Fruit fly (Drosophila melanogaster) whole organism, pupa: ENCODE data around the gene CG10208.

Experiments
- CG13204 ChIP-seq: fragments of 200-800 bp; sonication (Bioruptor generic); optimal IDR thresholded peaks from 2 replicates; lab custom pipeline; 2018; ENCODE audit warnings: missing biosample characterization, mild to moderate bottlenecking, missing genetic modification characterization, moderate library complexity
- CG32121 ChIP-seq: fragments of 200-800 bp; sonication (Bioruptor generic); IDR thresholded peaks from 2 replicates; pipeline ENCODE4 v1.3.6; 2022; ENCODE audit warnings: missing biosample characterization, missing genetic modification characterization
- CG34367 ChIP-seq: fragments of 200-800 bp; sonication (Bioruptor generic); optimal IDR thresholded peaks from 2 replicates; lab custom pipeline; 2018; ENCODE audit warnings: missing biosample characterization, mild to moderate bottlenecking, missing genetic modification characterization
- CG4496 ChIP-seq: fragments of 200-800 bp; sonication (Bioruptor generic); IDR thresholded peaks from 3 replicates; pipeline ENCODE4 v1.3.6; 2022; ENCODE audit warnings: missing biosample characterization, missing genetic modification characterization
- EcR ChIP-seq: fragments of 200-800 bp; sonication (Bioruptor generic); optimal IDR thresholded peaks from 3 replicates; lab custom pipeline; 2019; ENCODE audit warnings: missing biosample characterization, missing genetic modification characterization, mild to moderate bottlenecking, moderate library complexity, missing genetic modification reagents
- Ets98B ChIP-seq: fragments of 200-800 bp; sonication (Bioruptor generic); IDR thresholded peaks from 2 replicates; pipeline ENCODE4 v1.3.6; 2022; ENCODE audit warnings: missing biosample characterization, missing genetic modification characterization
- Snoo ChIP-seq: fragments of 200-800 bp; sonication (Bioruptor generic); optimal IDR thresholded peaks from 3 replicates; lab custom pipeline; 2017; ENCODE audit warnings: missing biosample characterization, mild to moderate bottlenecking, missing genetic modification characterization, inconsistent platforms
- rn ChIP-seq: fragments of 200-800 bp; sonication (Bioruptor generic); IDR thresholded peaks from 2 replicates; pipeline ENCODE4 v1.3.6; 2022; ENCODE audit warnings: missing biosample characterization, missing genetic modification characterization

dm6 chr3R:23740968-23741367, 33.0 kb downstream of the CG10208 start:
- TF ChIP-seq EcR (GFP tag; lab: Kevin White, UChicago) (no peak), CG34367 (tag; lab: Kevin White, UChicago) (no peak), CG4496 (no peak), CG13204 (no peak), CG32121 (no peak), rn (no peak), Snoo (tag; lab: Kevin White, UChicago) (no peak), Ets98B (GFP tag; lab: Robert Waterston, UW) (no peak)
